Worm (Caenorhabditis elegans): ENCODE measurements around the gene asm-1.
A peak's percentile ranks its signal among the peaks of the same experiment; 100 is the strongest.
"Not testable (repeated sequence)": the region's sequence is repeated elsewhere in the genome, so short reads cannot be mapped to it uniquely, and the experiment has no call there.

Gene asm-1

ce11 chrII:6898017-6898779, 11.7 kb upstream of the asm-1 start, which contains the start of gene hrpl-1 (continued):
- TF ChIP-seq B0261.1 (tag; optimal IDR thresholded peaks at IDR 0.05) (peak; percentile 73), C17E4.6 (GFP tag; IDR thresholded peaks at IDR 0.05) (no peak), atf-7 (tag; optimal IDR thresholded peaks at IDR 0.05) (no peak), B0336.3 (GFP tag; IDR thresholded peaks at IDR 0.05) (no peak), hlh-26 (GFP tag; conservative IDR thresholded peaks at IDR 0.05) (no peak), rcor-1 (GFP tag; IDR thresholded peaks at IDR 0.05) (no peak), F22D6.2 (tag; optimal IDR thresholded peaks at IDR 0.05) (no peak), cebp-1 (GFP tag; IDR thresholded peaks at IDR 0.05) (no peak), cebp-1 (tag; optimal IDR thresholded peaks at IDR 0.05) (peak; percentile 24), K11D2.4 (GFP tag; IDR thresholded peaks at IDR 0.05) (no peak), him-1 (tag; optimal IDR thresholded peaks at IDR 0.05) (peak; percentile 15), lin-26 (GFP tag; IDR thresholded peaks at IDR 0.05) (0 out of 2 replicates have a peak, but pooled peaks have one; percentile 57)

- TF ChIP-seq Y56A3A.18 (GFP tag; IDR thresholded peaks at IDR 0.05) (no peak), chd-7 (tag; optimal IDR thresholded peaks at IDR 0.05) (no peak), unc-62 (GFP tag; optimal IDR thresholded peaks at IDR 0.05) (no peak), ztf-26 (tag; optimal IDR thresholded peaks at IDR 0.05) (no peak), lsl-1 (GFP tag; optimal IDR thresholded peaks at IDR 0.05) (no peak), die-1 (tag; optimal IDR thresholded peaks at IDR 0.05) (no peak), nfya-1 (tag; optimal IDR thresholded peaks at IDR 0.05; ENCODE audit: borderline replicate concordance, insufficient read depth) (no peak), nhr-90 (tag; optimal IDR thresholded peaks at IDR 0.05) (no peak), egrh-3 (GFP tag; IDR thresholded peaks at IDR 0.05) (no peak), D2030.7 (GFP tag; IDR thresholded peaks at IDR 0.05) (no peak), athp-1 (tag; optimal IDR thresholded peaks at IDR 0.05) (no peak), tbx-9 (tag; optimal IDR thresholded peaks at IDR 0.05; ENCODE audit: borderline replicate concordance) (no peak), Y53F4B.3 (GFP tag; IDR thresholded peaks at IDR 0.05) (no peak), ceh-58 (GFP tag; IDR thresholded peaks at IDR 0.05) (no peak), ztf-6 (GFP tag; IDR thresholded peaks at IDR 0.05) (no peak)
Observed at ce11 chrII:6900708-6901107, 9.2 kb upstream of the asm-1 start.

- TF ChIP-seq sdz-38 (tag; optimal IDR thresholded peaks at IDR 0.05), result no peak
- TF ChIP-seq hmg-1.2 (GFP tag; IDR thresholded peaks at IDR 0.05), result no peak
- no peak for TF ChIP-seq chd-7 (tag; optimal IDR thresholded peaks at IDR 0.05)
- no peak for TF ChIP-seq bed-2 (GFP tag; IDR thresholded peaks at IDR 0.05)
- TF ChIP-seq C06A6.2 (GFP tag; conservative IDR thresholded peaks at IDR 0.05), result no peak
- no peak for TF ChIP-seq B0035.1 (tag; optimal IDR thresholded peaks at IDR 0.05)
- TF ChIP-seq ets-4 (GFP tag; optimal IDR thresholded peaks at IDR 0.05), result no peak
- no peak for TF ChIP-seq D2030.7 (GFP tag; IDR thresholded peaks at IDR 0.05)
Observed at ce11 chrII:6901795-6902194, 8.1 kb upstream of the asm-1 start, which contains the start of gene psmd-9. Gene psmd-9 (plus strand): TSS chrII:6902095.

ce11 chrII:6907657-6908056, 2.2 kb upstream of the asm-1 start, which contains the start of gene B0252.3:
Gene B0252.3 (minus strand): TSS chrII:6907757.
- not testable (repeated sequence) for TF ChIP-seq Y56A3A.18 (GFP tag; IDR thresholded peaks at IDR 0.05); nhr-80 (tag; optimal IDR thresholded peaks at IDR 0.05); snpc-4 (GFP tag; optimal IDR thresholded peaks at IDR 0.05); snpc-4 (tag; optimal IDR thresholded peaks at IDR 0.05)

Data from whole organism, young adult.